Fruit fly (Drosophila melanogaster): Measurements from ENCODE around the gene CREG.

CREG gene

DNA sequence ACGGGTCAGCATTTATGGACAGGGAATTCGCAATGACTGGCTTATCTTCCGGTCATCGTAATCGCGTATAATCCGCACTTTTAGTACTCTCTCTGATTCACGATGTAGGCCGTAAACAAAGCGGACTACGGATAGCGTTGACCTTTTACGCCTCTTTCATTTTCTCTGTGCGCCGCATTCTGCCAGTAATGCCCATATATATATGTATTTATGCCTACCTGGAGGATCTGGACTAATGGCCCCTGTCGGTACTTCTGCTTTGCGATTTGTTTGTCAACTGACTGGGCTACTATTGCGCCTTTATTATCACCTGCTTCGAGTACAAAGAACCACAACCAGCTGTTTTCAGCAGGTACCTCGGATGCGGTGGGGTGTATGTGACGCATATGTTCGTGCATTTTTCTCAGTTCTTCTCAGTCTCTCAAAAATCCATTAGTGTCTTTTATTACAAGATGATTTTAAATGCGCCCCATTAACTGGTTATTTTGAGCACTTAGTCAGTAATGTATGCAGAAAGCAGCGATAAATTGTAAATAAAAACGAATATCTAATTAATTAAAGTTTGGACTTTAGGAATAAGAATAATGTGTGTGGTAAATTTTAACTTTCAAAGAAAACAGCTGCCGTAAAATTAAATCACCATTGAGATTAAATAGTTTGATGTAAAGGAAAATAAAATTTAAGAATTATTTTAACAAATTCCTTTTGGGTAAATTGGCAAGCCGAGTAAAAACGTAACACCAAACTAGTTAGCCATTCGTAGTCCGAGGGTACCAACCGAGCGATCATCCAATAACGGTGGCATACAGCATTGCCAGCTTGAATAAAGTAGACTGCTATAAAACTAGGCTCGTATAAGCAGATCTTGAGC is at the start of gene CREG (continued):
- TF ChIP-seq CG6808 (GFP tag; optimal IDR thresholded peaks at IDR 0.05) (peak; percentile 44), fd59A (GFP tag; optimal IDR thresholded peaks at IDR 0.05) (no peak), CG10631 (GFP tag; optimal IDR thresholded peaks at IDR 0.05) (peak; percentile 10), net (GFP tag; optimal IDR thresholded peaks at IDR 0.05) (peak; percentile 44), Sox102F (GFP tag; optimal IDR thresholded peaks at IDR 0.05) (peak; percentile 57), salr (GFP tag; optimal IDR thresholded peaks at IDR 0.05) (peak in 1 of 2 experiments; percentile 73), CG16779 (tag; optimal IDR thresholded peaks at IDR 0.05) (no peak), Hr4 (GFP tag; optimal IDR thresholded peaks at IDR 0.05) (peak; percentile 48), cyc (GFP tag; optimal IDR thresholded peaks at IDR 0.05) (peak; percentile 34), Eip78C (GFP tag) (peak; percentile 88)

DNA sequence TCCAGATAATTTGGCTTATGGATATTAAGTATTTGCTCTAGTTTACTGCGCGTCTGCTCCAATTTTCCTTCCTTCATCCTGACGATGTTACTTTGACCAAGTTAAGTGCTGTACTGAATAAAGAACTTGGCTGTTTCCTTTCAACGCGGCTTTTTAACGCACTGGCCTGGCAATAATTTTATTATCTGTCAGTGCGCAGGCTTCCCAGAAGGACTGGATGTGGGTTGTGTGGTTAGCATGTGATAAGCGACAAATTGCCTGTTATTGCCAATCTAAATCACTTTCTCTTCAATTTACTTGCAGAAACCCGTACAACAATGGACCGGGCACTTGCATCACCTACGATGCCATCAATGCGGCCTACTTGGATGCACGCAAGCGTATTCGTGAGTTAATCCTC is 46.2 kb upstream of the CREG start, which contains the start of gene CG14331:
TSS of gene CG14331 (minus strand) at position 101 of the 400 bp plus-strand sequence.
- TF ChIP-seq Ets21C (GFP tag; optimal IDR thresholded peaks at IDR 0.05), result no peak
- TF ChIP-seq Gug (GFP tag; IDR thresholded peaks at IDR 0.05), result no peak
- TF ChIP-seq eg (GFP tag; IDR thresholded peaks at IDR 0.05), result no peak

DNA sequence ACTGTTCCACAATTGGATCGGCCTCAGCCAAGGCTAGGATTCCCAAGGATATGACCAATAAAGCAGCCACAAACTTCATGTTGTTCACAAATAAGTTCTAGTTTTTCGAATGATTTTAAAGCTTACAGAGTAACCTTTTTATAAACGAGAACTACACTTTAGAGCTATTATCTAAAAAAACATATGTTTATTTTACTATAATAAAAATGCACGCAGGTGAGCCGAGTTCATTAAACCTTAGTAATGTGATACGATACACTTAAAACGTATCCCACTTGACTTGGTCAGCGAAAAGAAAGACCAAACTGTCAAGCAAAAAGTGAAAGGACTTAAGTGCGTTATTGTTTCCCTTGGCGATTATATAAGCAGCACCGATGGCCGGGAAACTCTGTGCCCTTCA is 39.9 kb upstream of the CREG start, which contains the start of gene CG44090:
TSS of gene CG44090 (minus strand) at position 101 of the 400 bp plus-strand sequence.
- TF ChIP-seq CG10669 (GFP tag; optimal IDR thresholded peaks at IDR 0.05), result no peak
- no peak for TF ChIP-seq CG16779 (tag; optimal IDR thresholded peaks at IDR 0.05)
- TF ChIP-seq Eip75B (GFP tag; optimal IDR thresholded peaks at IDR 0.05), result no peak
- TF ChIP-seq acj6 (GFP tag; optimal IDR thresholded peaks at IDR 0.05), result no peak
- no peak for TF ChIP-seq dsx (GFP tag; optimal IDR thresholded peaks at IDR 0.05; ENCODE audit: poor library complexity, severe bottlenecking)
- no peak for TF ChIP-seq eg (GFP tag; IDR thresholded peaks at IDR 0.05)
- no peak for TF ChIP-seq CG8119 (GFP tag; IDR thresholded peaks at IDR 0.05)
- TF ChIP-seq CG11294 (GFP tag; IDR thresholded peaks at IDR 0.05), result no peak
- TF ChIP-seq Lpt (GFP tag; optimal IDR thresholded peaks at IDR 0.05), result no peak
- no peak for TF ChIP-seq CG6276 (GFP tag; optimal IDR thresholded peaks at IDR 0.05)
- no peak for TF ChIP-seq svp (GFP tag)
- TF ChIP-seq Eip93F (GFP tag; optimal IDR thresholded peaks at IDR 0.05), result no peak
- no peak for TF ChIP-seq CG6163 (GFP tag; IDR thresholded peaks at IDR 0.05)
- TF ChIP-seq CG3032 (tag; optimal IDR thresholded peaks at IDR 0.05), result no peak
- TF ChIP-seq CG3919 (GFP tag; optimal IDR thresholded peaks at IDR 0.05), result no peak

DNA sequence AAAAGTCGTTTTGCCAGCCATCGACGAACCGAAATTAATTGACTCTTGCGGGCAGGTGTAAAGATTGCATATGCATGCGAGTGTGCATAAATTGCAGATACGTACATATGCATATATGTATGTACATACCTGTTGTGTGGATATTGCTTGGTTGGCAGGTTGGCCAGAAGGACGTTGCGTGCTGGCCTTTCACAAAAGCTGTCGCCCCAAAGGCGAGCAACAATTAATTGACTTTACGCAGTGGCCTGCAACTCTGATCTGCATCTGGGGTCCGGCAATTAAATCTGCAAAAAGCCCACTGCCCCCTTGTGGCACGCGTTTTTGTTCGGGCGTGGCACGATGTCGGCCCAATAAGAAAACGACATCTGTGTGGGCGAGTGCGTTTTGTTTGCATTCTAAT is 38.7 kb upstream of the CREG start:
- TF ChIP-seq Hr4 (GFP tag; optimal IDR thresholded peaks at IDR 0.05), result no peak
- TF ChIP-seq ss (GFP tag; optimal IDR thresholded peaks at IDR 0.05), result peak in 1 of 2 experiments; percentile 93

DNA sequence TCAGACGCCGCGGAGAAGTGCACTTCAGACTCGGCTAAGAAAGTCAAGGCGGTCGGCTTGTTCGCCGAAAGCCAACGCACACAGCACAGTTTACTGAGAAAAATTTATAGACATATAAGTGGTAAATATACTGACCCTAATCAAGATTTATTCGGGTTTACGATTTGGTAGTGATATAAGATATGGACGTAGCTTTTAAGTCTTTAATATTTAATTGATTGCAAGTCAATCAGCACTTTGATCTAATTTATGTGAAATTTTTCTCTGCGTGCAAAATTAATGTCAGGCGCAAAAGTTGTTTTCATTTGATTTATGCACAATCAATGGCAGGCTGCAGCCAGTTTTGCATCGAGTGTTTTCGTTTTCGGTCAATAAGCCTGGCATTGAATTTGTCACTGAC is 36.0 kb upstream of the CREG start:
- peak; percentile 8 for TF ChIP-seq CG3919 (GFP tag; optimal IDR thresholded peaks at IDR 0.05)
- no peak for TF ChIP-seq Eip93F (GFP tag; optimal IDR thresholded peaks at IDR 0.05)
- peak; percentile 66 for TF ChIP-seq eg (GFP tag; IDR thresholded peaks at IDR 0.05)
- TF ChIP-seq Ets96B (tag; optimal IDR thresholded peaks at IDR 0.05), result no peak
- no peak for TF ChIP-seq Met (GFP tag; optimal IDR thresholded peaks at IDR 0.05)
- TF ChIP-seq CG6163 (GFP tag; IDR thresholded peaks at IDR 0.05), result 0 out of 3 replicates have a peak, but pooled peaks have one; percentile 41
- no peak for TF ChIP-seq fd85E (GFP tag; optimal IDR thresholded peaks at IDR 0.05)
- no peak for TF ChIP-seq Blimp-1 (GFP tag; optimal IDR thresholded peaks at IDR 0.05)
- TF ChIP-seq Lpt (GFP tag; optimal IDR thresholded peaks at IDR 0.05), result peak; percentile 17
- TF ChIP-seq Gug (GFP tag; IDR thresholded peaks at IDR 0.05), result peak; percentile 40; the same call in 1 of the 2 replicates
- TF ChIP-seq Smox (GFP tag; optimal IDR thresholded peaks at IDR 0.05), result no peak
- no peak for TF ChIP-seq cyc (GFP tag; optimal IDR thresholded peaks at IDR 0.05)
- TF ChIP-seq fkh (GFP tag; optimal IDR thresholded peaks at IDR 0.05), result no peak
- TF ChIP-seq achi (GFP tag; optimal IDR thresholded peaks at IDR 0.05), result peak; percentile 19
- TF ChIP-seq OdsH (GFP tag; optimal IDR thresholded peaks at IDR 0.05), result peak; percentile 37
- no peak for TF ChIP-seq fd59A (GFP tag; optimal IDR thresholded peaks at IDR 0.05)
- no peak for TF ChIP-seq CG10669 (GFP tag; optimal IDR thresholded peaks at IDR 0.05)
- TF ChIP-seq Hr38 (GFP tag; optimal IDR thresholded peaks at IDR 0.05), result no peak
- TF ChIP-seq CG10631 (GFP tag; optimal IDR thresholded peaks at IDR 0.05), result no peak
- TF ChIP-seq CG6808 (GFP tag; optimal IDR thresholded peaks at IDR 0.05), result no peak
- TF ChIP-seq CG11762 (GFP tag; optimal IDR thresholded peaks at IDR 0.05; ENCODE audit: insufficient read depth), result no peak
- TF ChIP-seq CG15336 (GFP tag; IDR thresholded peaks at IDR 0.05), result peak; percentile 69
- peak; percentile 30; the same call in 1 of the 2 replicates for TF ChIP-seq CG11294 (GFP tag; IDR thresholded peaks at IDR 0.05)
- TF ChIP-seq CG6854 (GFP tag; optimal IDR thresholded peaks at IDR 0.05), result no peak
- peak; percentile 55; the same call in 2 of the 3 replicates for TF ChIP-seq CG8119 (GFP tag; IDR thresholded peaks at IDR 0.05)
- TF ChIP-seq CG4318 (GFP tag; optimal IDR thresholded peaks at IDR 0.05), result peak; percentile 27
